Worm (Caenorhabditis elegans) whole organism, early embryonic: ENCODE results near the gene peb-1.

Experiments
- aly-1 ChIP-seq: sonication (generic microtip); optimal IDR thresholded peaks from 2 replicates; lab custom pipeline; 2016; ENCODE audit warnings: missing genetic modification characterization, missing compliant biosample characterization
- ama-1 ChIP-seq: fragments of 150-350 bp; optimal IDR thresholded peaks from 2 replicates; lab custom pipeline; 2014
- hmbx-1 ChIP-seq: sonication (generic microtip); optimal IDR thresholded peaks from 2 replicates; lab custom pipeline; 2016; ENCODE audit warnings: mild to moderate bottlenecking, missing genetic modification characterization, missing compliant biosample characterization
- sea-1 ChIP-seq: fragments of 200-800 bp; sonication (Bioruptor generic); conservative IDR thresholded peaks from 2 replicates; pipeline ENCODE4 v1.3.6; 2022; ENCODE audit warnings: missing genetic modification characterization, missing compliant biosample characterization
- tbx-11 ChIP-seq: fragments of 200-800 bp; sonication (Bioruptor generic); IDR thresholded peaks from 2 replicates; pipeline ENCODE4 v1.3.6; 2022; ENCODE audit warnings: missing genetic modification characterization, missing compliant biosample characterization

ce11 chrX:2210164-2210563 is 687 bp upstream of the peb-1 start:
- TF ChIP-seq tbx-11 (GFP tag; lab: Robert Waterston, UW) (no peak), aly-1 (tag; lab: Kevin White, UChicago) (no peak), hmbx-1 (tag; lab: Kevin White, UChicago) (no peak), ama-1 (lab: Kevin White, UChicago) (no peak), sea-1 (no peak)
